Fruit fly (Drosophila melanogaster) whole organism, prepupa: ENCODE results near the gene Atac2.
A peak's percentile ranks its signal among the peaks of the same experiment; 100 is the strongest.

ENCODE experiments used
- Blimp-1 ChIP-seq: fragments of 200-800 bp; sonication (Bioruptor generic); optimal IDR thresholded peaks from 3 replicates; lab custom pipeline; 2017; ENCODE audit warnings: missing biosample characterization, missing genetic modification characterization, mild to moderate bottlenecking, moderate library complexity, missing genetic modification reagents
- CG10631 ChIP-seq: fragments of 200-800 bp; sonication (Bioruptor generic); optimal IDR thresholded peaks from 2 replicates; lab custom pipeline; 2016; ENCODE audit warnings: missing biosample characterization, missing genetic modification characterization
- CG11294 ChIP-seq: fragments of 200-800 bp; sonication (Bioruptor generic); IDR thresholded peaks from 2 replicates; pipeline ENCODE4 v1.3.6; 2022; ENCODE audit warnings: missing biosample characterization, missing genetic modification characterization
- CG11762 ChIP-seq: fragments of 200-800 bp; sonication (Bioruptor generic); optimal IDR thresholded peaks from 3 replicates; lab custom pipeline; 2016; ENCODE audit warnings: missing biosample characterization, missing genetic modification characterization; ENCODE audit not compliant: insufficient read depth
- CG15336 ChIP-seq: fragments of 200-800 bp; sonication (Bioruptor generic); IDR thresholded peaks from 2 replicates; pipeline ENCODE4 v1.3.6; 2022; ENCODE audit warnings: missing biosample characterization, missing genetic modification characterization
- CG1621 ChIP-seq: fragments of 200-800 bp; sonication (Bioruptor generic); optimal IDR thresholded peaks from 3 replicates; lab custom pipeline; 2018; ENCODE audit warnings: missing biosample characterization, mild to moderate bottlenecking, missing genetic modification characterization
- CG16779 ChIP-seq: fragments of 200-800 bp; sonication (Bioruptor generic); optimal IDR thresholded peaks from 3 replicates; lab custom pipeline; 2017; ENCODE audit warnings: missing biosample characterization, mild to moderate bottlenecking, missing genetic modification characterization
- CG3032 ChIP-seq: fragments of 200-800 bp; optimal IDR thresholded peaks from 2 replicates; lab custom pipeline; 2019; ENCODE audit warnings: missing biosample characterization, mild to moderate bottlenecking, missing genetic modification characterization, moderate library complexity
- CG31627 ChIP-seq: fragments of 200-800 bp; sonication (Bioruptor generic); optimal IDR thresholded peaks from 3 replicates; lab custom pipeline; 2016; ENCODE audit warnings: missing biosample characterization, missing genetic modification characterization
- CG32006 ChIP-seq: fragments of 200-800 bp; sonication (Bioruptor generic); optimal IDR thresholded peaks from 3 replicates; lab custom pipeline; 2017; ENCODE audit warnings: missing biosample characterization, mild to moderate bottlenecking, missing genetic modification characterization
- CG3919 ChIP-seq: fragments of 200-800 bp; sonication (Bioruptor generic); optimal IDR thresholded peaks from 3 replicates; lab custom pipeline; 2016; ENCODE audit warnings: missing biosample characterization, missing genetic modification characterization
- CG4318 ChIP-seq: fragments of 200-800 bp; sonication (Bioruptor generic); optimal IDR thresholded peaks from 3 replicates; lab custom pipeline; 2017; ENCODE audit warnings: missing biosample characterization, mild to moderate bottlenecking, missing genetic modification characterization
- CG6163 ChIP-seq: fragments of 200-800 bp; sonication (Bioruptor generic); IDR thresholded peaks from 3 replicates; pipeline ENCODE4 v1.3.6; 2022; ENCODE audit warnings: missing biosample characterization, missing genetic modification characterization
- CG6276 ChIP-seq: fragments of 200-800 bp; sonication (Bioruptor generic); optimal IDR thresholded peaks from 2 replicates; lab custom pipeline; 2017; ENCODE audit warnings: missing biosample characterization, mild to moderate bottlenecking, missing genetic modification characterization
- CG6792 ChIP-seq: fragments of 200-800 bp; sonication (Bioruptor generic); optimal IDR thresholded peaks from 3 replicates; lab custom pipeline; 2016; ENCODE audit warnings: missing biosample characterization, missing genetic modification characterization
- CG6808 ChIP-seq: fragments of 200-800 bp; sonication (Bioruptor generic); optimal IDR thresholded peaks from 3 replicates; lab custom pipeline; 2017; ENCODE audit warnings: missing biosample characterization, missing genetic modification characterization, mild to moderate bottlenecking, moderate library complexity, missing genetic modification reagents
- CG6854 ChIP-seq: fragments of 200-800 bp; sonication (Bioruptor generic); optimal IDR thresholded peaks from 2 replicates; lab custom pipeline; 2017; ENCODE audit warnings: missing biosample characterization, mild to moderate bottlenecking, missing genetic modification characterization
- CG7368 ChIP-seq: fragments of 200-800 bp; sonication (Bioruptor generic); optimal IDR thresholded peaks from 3 replicates; lab custom pipeline; 2016; ENCODE audit warnings: missing biosample characterization, missing genetic modification characterization
- CG8319 ChIP-seq: fragments of 200-800 bp; sonication (Bioruptor generic); optimal IDR thresholded peaks from 3 replicates; lab custom pipeline; 2016; ENCODE audit warnings: missing biosample characterization, missing genetic modification characterization
- CG8632 ChIP-seq: fragments of 200-800 bp; sonication (Bioruptor generic); optimal IDR thresholded peaks from 3 replicates; lab custom pipeline; 2016; ENCODE audit warnings: missing biosample characterization, missing genetic modification characterization
- Eip75B ChIP-seq: fragments of 200-800 bp; sonication (Bioruptor generic); optimal IDR thresholded peaks from 3 replicates; lab custom pipeline; 2016; ENCODE audit warnings: missing biosample characterization, missing genetic modification characterization
- Eip78C ChIP-seq: fragments of 200-800 bp; sonication (Bioruptor generic); peaks from one replicate; lab custom pipeline; 2016; ENCODE audit warnings: missing biosample characterization, missing genetic modification characterization
- Eip93F ChIP-seq: fragments of 200-800 bp; sonication (Bioruptor generic); optimal IDR thresholded peaks from 2 replicates; lab custom pipeline; 2016; ENCODE audit warnings: missing biosample characterization, mild to moderate bottlenecking, missing genetic modification characterization
- Ets21C ChIP-seq: fragments of 200-800 bp; sonication (Bioruptor generic); optimal IDR thresholded peaks from 3 replicates; lab custom pipeline; 2016; ENCODE audit warnings: missing biosample characterization, missing genetic modification characterization
- Gug ChIP-seq: fragments of 200-800 bp; sonication (Bioruptor generic); IDR thresholded peaks from 2 replicates; pipeline ENCODE4 v1.3.6; 2022; ENCODE audit warnings: missing biosample characterization, missing genetic modification characterization
- Hr38 ChIP-seq: sonication (Bioruptor generic); optimal IDR thresholded peaks from 2 replicates; lab custom pipeline; 2016; ENCODE audit warnings: missing biosample characterization, missing genetic modification characterization
- Hr39 ChIP-seq: fragments of 200-800 bp; sonication (Bioruptor generic); optimal IDR thresholded peaks from 2 replicates; lab custom pipeline; 2016; ENCODE audit warnings: missing biosample characterization, missing genetic modification characterization
- Hr4 ChIP-seq: fragments of 200-800 bp; sonication (Bioruptor generic); optimal IDR thresholded peaks from 3 replicates; lab custom pipeline; 2016; ENCODE audit warnings: missing biosample characterization, missing genetic modification characterization
- Lpt ChIP-seq: fragments of 200-800 bp; sonication (Bioruptor generic); optimal IDR thresholded peaks from 3 replicates; lab custom pipeline; 2016; ENCODE audit warnings: missing biosample characterization, missing genetic modification characterization
- OdsH ChIP-seq: fragments of 200-800 bp; sonication (Bioruptor generic); optimal IDR thresholded peaks from 3 replicates; lab custom pipeline; 2016; ENCODE audit warnings: missing biosample characterization, missing genetic modification characterization
- Smox ChIP-seq: fragments of 200-800 bp; sonication (Bioruptor generic); optimal IDR thresholded peaks from 3 replicates; lab custom pipeline; 2016; ENCODE audit warnings: missing biosample characterization, missing genetic modification characterization
- Sox102F ChIP-seq: fragments of 200-800 bp; sonication (Bioruptor generic); optimal IDR thresholded peaks from 2 replicates; lab custom pipeline; 2016; ENCODE audit warnings: missing biosample characterization, mild to moderate bottlenecking, missing genetic modification characterization
- Sox14 ChIP-seq: fragments of 200-800 bp; sonication (Bioruptor generic); optimal IDR thresholded peaks from 3 replicates; lab custom pipeline; 2016; ENCODE audit warnings: missing biosample characterization, missing genetic modification characterization
- Sox15 ChIP-seq: fragments of 200-800 bp; sonication (Bioruptor generic); optimal IDR thresholded peaks from 3 replicates; lab custom pipeline; 2016; ENCODE audit warnings: missing biosample characterization, missing genetic modification characterization
- acj6 ChIP-seq: fragments of 200-800 bp; sonication (Bioruptor generic); optimal IDR thresholded peaks from 3 replicates; lab custom pipeline; 2016; ENCODE audit warnings: missing biosample characterization, missing genetic modification characterization
- dsx ChIP-seq: fragments of 200-800 bp; optimal IDR thresholded peaks from 3 replicates; lab custom pipeline; 2019; ENCODE audit warnings: missing biosample characterization, mild to moderate bottlenecking, missing genetic modification characterization, moderate library complexity; ENCODE audit not compliant: poor library complexity, severe bottlenecking
- esn ChIP-seq: fragments of 200-800 bp; sonication (Bioruptor generic); optimal IDR thresholded peaks from 2 replicates; lab custom pipeline; 2016; ENCODE audit warnings: missing biosample characterization, mild to moderate bottlenecking, missing genetic modification characterization, moderate library complexity
- fd85E ChIP-seq: fragments of 200-800 bp; sonication (Bioruptor generic); optimal IDR thresholded peaks from 3 replicates; lab custom pipeline; 2016; ENCODE audit warnings: missing biosample characterization, missing genetic modification characterization
- fkh ChIP-seq: fragments of 200-800 bp; sonication (Bioruptor generic); optimal IDR thresholded peaks from 3 replicates; lab custom pipeline; 2017; ENCODE audit warnings: missing biosample characterization, mild to moderate bottlenecking, missing genetic modification characterization, moderate library complexity
- net ChIP-seq: fragments of 200-800 bp; sonication (Bioruptor generic); optimal IDR thresholded peaks from 3 replicates; lab custom pipeline; 2016; ENCODE audit warnings: missing biosample characterization, missing genetic modification characterization
- spab ChIP-seq: fragments of 200-800 bp; sonication (Bioruptor generic); optimal IDR thresholded peaks from 2 replicates; lab custom pipeline; 2017; ENCODE audit warnings: missing biosample characterization, mild to moderate bottlenecking, missing genetic modification characterization, missing genetic modification reagents
- ss ChIP-seq, 2 experiments: fragments of 200-800 bp; sonication (Bioruptor generic); optimal IDR thresholded peaks; 2 replicates in 1 of 2; 3 replicates in 1 of 2; lab custom pipeline; 2017 to 2018; ENCODE audit warnings: mild to moderate bottlenecking in 2 of 2, missing biosample characterization in 2 of 2, missing genetic modification characterization in 2 of 2, moderate library complexity in 1 of 2
- svp ChIP-seq: fragments of 200-800 bp; sonication (Bioruptor generic); peaks from one replicate; lab custom pipeline; 2016; ENCODE audit warnings: missing biosample characterization, missing genetic modification characterization
- vri ChIP-seq: fragments of 200-800 bp; sonication (Bioruptor generic); optimal IDR thresholded peaks from 3 replicates; lab custom pipeline; 2016; ENCODE audit warnings: missing biosample characterization, mild to moderate bottlenecking, missing genetic modification characterization

The Atac2 gene

dm6 chr2L:18561522-18562119 is 50.4 kb downstream of the Atac2 start:
- TF ChIP-seq CG3919, result no peak
- TF ChIP-seq CG11762, result no peak
- TF ChIP-seq vri (GFP tag; lab: Kevin White, UChicago), result peak; percentile 51
- TF ChIP-seq acj6 (GFP tag; lab: Kevin White, UChicago), result no peak
- TF ChIP-seq CG15336 (GFP tag; lab: Robert Waterston, UW), result no peak
- TF ChIP-seq CG11294 (GFP tag; lab: Robert Waterston, UW), result no peak
- no peak for TF ChIP-seq Eip75B (GFP tag; lab: Kevin White, UChicago)
- peak; percentile 21 for TF ChIP-seq Eip93F (GFP tag; lab: Kevin White, UChicago)
- no peak for TF ChIP-seq CG4318
- no peak for TF ChIP-seq Ets21C (GFP tag; lab: Kevin White, UChicago)
- TF ChIP-seq OdsH (GFP tag; lab: Kevin White, UChicago), result no peak
- no peak for TF ChIP-seq Gug (GFP tag; lab: Robert Waterston, UW)
- peak; percentile 60 for TF ChIP-seq Eip78C (GFP tag; lab: Kevin White, UChicago)
- no peak for TF ChIP-seq CG10631 (GFP tag; lab: Kevin White, UChicago)
- TF ChIP-seq net, result peak; percentile 31
- no peak for TF ChIP-seq Hr38 (GFP tag; lab: Kevin White, UChicago)
- no peak for TF ChIP-seq Sox15
- TF ChIP-seq CG8632 (GFP tag; lab: Kevin White, UChicago), result no peak
- no peak for TF ChIP-seq CG7368 (GFP tag; lab: Kevin White, UChicago)
- TF ChIP-seq CG6808, result no peak
- peak; percentile 17 for TF ChIP-seq Sox14 (GFP tag; lab: Kevin White, UChicago)
- TF ChIP-seq CG1621, result no peak
- TF ChIP-seq CG6163 (GFP tag; lab: Robert Waterston, UW), result peak; percentile 40; the same call in 2 of the 3 replicates
- peak; percentile 38 for TF ChIP-seq Lpt (GFP tag; lab: Kevin White, UChicago)
- TF ChIP-seq CG16779 (tag; lab: Kevin White, UChicago), result no peak
- TF ChIP-seq fkh (GFP tag; lab: Kevin White, UChicago), result peak; percentile 57
- no peak for TF ChIP-seq ss (GFP tag; optimal IDR thresholded peaks at IDR 0.05; lab: Kevin White, UChicago)
- TF ChIP-seq CG6792 (GFP tag; lab: Kevin White, UChicago), result no peak
- TF ChIP-seq CG6854 (GFP tag; lab: Kevin White, UChicago), result peak; percentile 22
- TF ChIP-seq Blimp-1, result no peak
- no peak for TF ChIP-seq CG31627 (GFP tag; lab: Kevin White, UChicago)

DNA sequence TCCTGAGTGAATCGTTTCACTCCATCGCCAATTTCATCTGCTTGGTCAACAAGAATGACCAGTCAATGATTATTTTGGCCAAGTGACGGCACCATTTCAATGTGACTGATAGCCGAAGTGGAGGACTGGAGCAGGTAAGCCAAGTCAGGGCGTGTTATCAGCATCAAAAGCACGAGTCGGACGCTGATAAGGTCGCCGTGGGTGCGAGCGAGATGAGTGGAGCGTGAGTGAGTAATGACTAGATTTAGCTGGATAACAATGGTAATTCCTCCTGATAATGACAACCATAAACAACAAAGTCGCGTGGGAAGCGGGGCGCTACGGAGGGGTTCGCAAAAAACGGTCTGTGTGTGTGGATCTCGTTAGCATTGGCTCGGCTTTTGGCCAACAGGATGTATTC is 51.0 kb downstream of the Atac2 start:
- no peak for TF ChIP-seq Gug (GFP tag; lab: Robert Waterston, UW)
- TF ChIP-seq dsx (GFP tag; lab: Kevin White, UChicago), result no peak
- TF ChIP-seq Hr39 (GFP tag; lab: Kevin White, UChicago), result no peak
- TF ChIP-seq CG6163 (GFP tag; lab: Robert Waterston, UW), result no peak
- TF ChIP-seq svp (GFP tag; lab: Kevin White, UChicago), result peak; percentile 35
- no peak for TF ChIP-seq Sox15
- TF ChIP-seq Hr4 (GFP tag; lab: Kevin White, UChicago), result no peak
- peak; percentile 56 for TF ChIP-seq vri (GFP tag; lab: Kevin White, UChicago)
- no peak for TF ChIP-seq acj6 (GFP tag; lab: Kevin White, UChicago)
- TF ChIP-seq esn (GFP tag; lab: Kevin White, UChicago), result no peak
- no peak for TF ChIP-seq CG15336 (GFP tag; lab: Robert Waterston, UW)
- no peak for TF ChIP-seq Smox (GFP tag; lab: Kevin White, UChicago)
- TF ChIP-seq fd85E (GFP tag; lab: Kevin White, UChicago), result no peak
- TF ChIP-seq Lpt (GFP tag; lab: Kevin White, UChicago), result no peak
- TF ChIP-seq CG7368 (GFP tag; lab: Kevin White, UChicago), result no peak
- no peak for TF ChIP-seq CG3032
- no peak for TF ChIP-seq CG6808
- TF ChIP-seq CG8632 (GFP tag; lab: Kevin White, UChicago), result no peak
- no peak for TF ChIP-seq Blimp-1
- no peak for TF ChIP-seq spab (GFP tag; lab: Kevin White, UChicago)
- TF ChIP-seq Eip93F (GFP tag; lab: Kevin White, UChicago), result peak; percentile 54
- no peak for TF ChIP-seq Ets21C (GFP tag; lab: Kevin White, UChicago)
- no peak for TF ChIP-seq CG6276 (GFP tag; lab: Kevin White, UChicago)
- no peak for TF ChIP-seq Sox102F (GFP tag; lab: Kevin White, UChicago)
- no peak for TF ChIP-seq CG8319 (GFP tag; lab: Kevin White, UChicago)
- no peak for TF ChIP-seq CG32006
